Fruit fly (Drosophila melanogaster): ENCODE results near the gene wat.
A peak's percentile ranks its signal among the peaks of the same experiment; 100 is the strongest.

Gene wat

DNA sequence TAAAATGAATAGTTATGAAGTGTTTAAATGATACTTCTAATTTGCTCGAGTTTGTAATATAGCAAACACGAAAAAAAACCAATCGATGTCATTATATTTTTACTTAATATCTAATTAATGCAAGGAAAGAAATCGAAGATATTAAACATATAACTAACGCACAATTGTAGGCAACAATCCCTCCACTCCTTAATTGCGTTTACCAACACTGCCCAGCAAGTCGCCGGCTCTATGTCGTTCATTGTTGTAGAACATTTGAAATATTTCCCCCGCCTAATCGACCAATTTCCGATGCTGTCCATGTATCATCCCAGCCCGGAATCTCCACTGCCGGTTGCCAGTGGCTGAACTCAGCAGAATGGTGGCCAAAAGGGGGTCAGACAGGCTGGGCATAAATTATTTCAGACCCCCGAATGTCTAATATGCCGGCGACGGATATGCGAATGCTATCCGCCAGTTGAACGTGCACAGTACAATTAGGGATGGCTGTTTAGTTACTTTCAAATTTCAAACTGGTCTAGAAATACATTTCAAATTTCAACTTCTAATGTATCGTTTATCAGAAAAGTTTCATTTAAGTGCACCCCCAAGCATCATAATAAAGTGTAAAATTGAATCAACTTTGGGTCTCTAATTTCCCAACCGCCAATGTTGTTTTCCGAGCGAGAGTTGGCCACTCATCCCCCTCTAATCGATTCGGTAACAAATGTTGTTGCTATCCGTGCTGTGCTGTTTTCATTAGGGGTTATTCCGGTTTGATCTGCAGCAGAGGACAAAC is 48.4 kb upstream of the wat start (continued):
- TF ChIP-seq CG15011 (GFP tag; optimal IDR thresholded peaks at IDR 0.05) (peak; percentile 26), esg (GFP tag; conservative IDR thresholded peaks at IDR 0.05) (peak; percentile 40), Sox102F (GFP tag; optimal IDR thresholded peaks at IDR 0.05) (peak; percentile 48), CG7839 (tag; optimal IDR thresholded peaks at IDR 0.05) (peak; percentile 59), CG15601 (tag; optimal IDR thresholded peaks at IDR 0.05) (no peak), CG10959 (GFP tag; IDR thresholded peaks at IDR 0.05) (no peak), BtbVII (GFP tag; optimal IDR thresholded peaks at IDR 0.05) (peak; percentile 17), Ssrp (tag; optimal IDR thresholded peaks at IDR 0.05) (no peak), CG11504 (tag; optimal IDR thresholded peaks at IDR 0.05) (peak; percentile 67), ttk (GFP tag; IDR thresholded peaks at IDR 0.05) (peak; percentile 39; the same call in 1 of the 2 replicates), CG13624 (GFP tag; optimal IDR thresholded peaks at IDR 0.05) (peak; percentile 11), CG17361 (GFP tag; IDR thresholded peaks at IDR 0.05) (peak; percentile 32; the same call in 1 of the 3 replicates), CG6689 (GFP tag; IDR thresholded peaks at IDR 0.05) (peak; percentile 55), CG10462 (GFP tag; optimal IDR thresholded peaks at IDR 0.05) (no peak), NC2α (GFP tag; optimal IDR thresholded peaks at IDR 0.05) (no peak), CG9817 (tag; optimal IDR thresholded peaks at IDR 0.05) (peak; percentile 42), CG11695 (GFP tag; IDR thresholded peaks at IDR 0.05) (peak; percentile 71; the same call in 1 of the 3 replicates), CG12391 (tag; optimal IDR thresholded peaks at IDR 0.05) (peak; percentile 43), E2f1 (GFP tag; IDR thresholded peaks at IDR 0.05) (0 out of 2 replicates have a peak, but pooled peaks have one; percentile 17), Fer1 (GFP tag; optimal IDR thresholded peaks at IDR 0.05) (peak; percentile 52), nerfin-1 (tag; optimal IDR thresholded peaks at IDR 0.05) (no peak), CG8388 (GFP tag; optimal IDR thresholded peaks at IDR 0.05) (peak; percentile 13), stc (GFP tag; IDR thresholded peaks at IDR 0.05) (peak; percentile 60; the same call in 1 of the 2 replicates), zfh2 (GFP tag; optimal IDR thresholded peaks at IDR 0.05) (peak; percentile 44), CG7357 (GFP tag; IDR thresholded peaks at IDR 0.05) (peak; percentile 29; the same call in 1 of the 3 replicates), dimm (GFP tag; IDR thresholded peaks at IDR 0.05) (no peak), ranshi (GFP tag; IDR thresholded peaks at IDR 0.05) (0 out of 2 replicates have a peak, but pooled peaks have one; percentile 7), Blimp-1 (GFP tag; optimal IDR thresholded peaks at IDR 0.05) (peak; percentile 6), sna (GFP tag; IDR thresholded peaks at IDR 0.05; ENCODE audit: partially characterized antibody) (no peak), wek (GFP tag; optimal IDR thresholded peaks at IDR 0.05) (no peak), Atf6 (GFP tag; IDR thresholded peaks at IDR 0.05) (0 out of 2 replicates have a peak, but pooled peaks have one; percentile 30), slp2 (GFP tag; optimal IDR thresholded peaks at IDR 0.05) (no peak), gcm2 (GFP tag; optimal IDR thresholded peaks at IDR 0.05) (no peak), phol (tag; optimal IDR thresholded peaks at IDR 0.05) (peak; percentile 39), CG11085 (GFP tag; IDR thresholded peaks at IDR 0.05) (no peak), CG10321 (GFP tag; IDR thresholded peaks at IDR 0.05) (no peak), CG14965 (GFP tag; optimal IDR thresholded peaks at IDR 0.05; ENCODE audit: borderline replicate concordance) (no peak), CG17359 (tag; optimal IDR thresholded peaks at IDR 0.05) (peak; percentile 32), CG10274 (GFP tag; optimal IDR thresholded peaks at IDR 0.05) (peak; percentile 3), CG10366 (GFP tag; IDR thresholded peaks at IDR 0.05) (peak; percentile 21; the same call in 1 of the 2 replicates), gce (GFP tag; IDR thresholded peaks at IDR 0.05) (0 out of 3 replicates have a peak, but pooled peaks have one; percentile 31), salm (tag; optimal IDR thresholded peaks at IDR 0.05) (no peak), CG11560 (tag; IDR thresholded peaks at IDR 0.05) (no peak), CG4424 (GFP tag; optimal IDR thresholded peaks at IDR 0.05) (peak; percentile 32), CG13894 (tag; optimal IDR thresholded peaks at IDR 0.05) (peak; percentile 32), Adf1 (GFP tag; IDR thresholded peaks at IDR 0.05) (no peak), pb (GFP tag; optimal IDR thresholded peaks at IDR 0.05) (peak; percentile 40), schlank (tag; optimal IDR thresholded peaks at IDR 0.05) (peak; percentile 38), nau (GFP tag; optimal IDR thresholded peaks at IDR 0.05) (peak; percentile 0)

All from whole organism, embryonic.